Fruit fly (Drosophila melanogaster) whole organism, prepupa: ENCODE results near the gene CG13005.

Experiments used
- CG10631 ChIP-seq: fragments of 200-800 bp; sonication (Bioruptor generic); optimal IDR thresholded peaks from 2 replicates; lab custom pipeline; 2016; ENCODE audit warnings: missing biosample characterization, missing genetic modification characterization
- CG10669 ChIP-seq: fragments of 200-800 bp; sonication (Bioruptor generic); optimal IDR thresholded peaks from 3 replicates; lab custom pipeline; 2018; ENCODE audit warnings: missing biosample characterization, mild to moderate bottlenecking, missing genetic modification characterization, moderate library complexity
- CG11902 ChIP-seq: fragments of 200-800 bp; sonication (Bioruptor generic); optimal IDR thresholded peaks from 3 replicates; lab custom pipeline; 2016; ENCODE audit warnings: missing biosample characterization, missing genetic modification characterization
- CG16779 ChIP-seq: fragments of 200-800 bp; sonication (Bioruptor generic); optimal IDR thresholded peaks from 3 replicates; lab custom pipeline; 2017; ENCODE audit warnings: missing biosample characterization, mild to moderate bottlenecking, missing genetic modification characterization
- CG6163 ChIP-seq: fragments of 200-800 bp; sonication (Bioruptor generic); IDR thresholded peaks from 3 replicates; pipeline ENCODE4 v1.3.6; 2022; ENCODE audit warnings: missing biosample characterization, missing genetic modification characterization
- CG6792 ChIP-seq: fragments of 200-800 bp; sonication (Bioruptor generic); optimal IDR thresholded peaks from 3 replicates; lab custom pipeline; 2016; ENCODE audit warnings: missing biosample characterization, missing genetic modification characterization
- Ets96B ChIP-seq: fragments of 200-800 bp; optimal IDR thresholded peaks from 2 replicates; lab custom pipeline; 2019; ENCODE audit warnings: missing biosample characterization, mild to moderate bottlenecking, missing genetic modification characterization, moderate library complexity
- Lpt ChIP-seq: fragments of 200-800 bp; sonication (Bioruptor generic); optimal IDR thresholded peaks from 3 replicates; lab custom pipeline; 2016; ENCODE audit warnings: missing biosample characterization, missing genetic modification characterization
- OdsH ChIP-seq: fragments of 200-800 bp; sonication (Bioruptor generic); optimal IDR thresholded peaks from 3 replicates; lab custom pipeline; 2016; ENCODE audit warnings: missing biosample characterization, missing genetic modification characterization
- eg ChIP-seq: fragments of 200-800 bp; sonication (Bioruptor generic); IDR thresholded peaks from 3 replicates; pipeline ENCODE4 v1.3.6; 2022; ENCODE audit warnings: missing biosample characterization, missing genetic modification characterization
- fd59A ChIP-seq: fragments of 200-800 bp; sonication (Bioruptor generic); optimal IDR thresholded peaks from 2 replicates; lab custom pipeline; 2017; ENCODE audit warnings: missing biosample characterization, mild to moderate bottlenecking, missing genetic modification characterization, missing genetic modification reagents
- svp ChIP-seq: fragments of 200-800 bp; sonication (Bioruptor generic); peaks from one replicate; lab custom pipeline; 2016; ENCODE audit warnings: missing biosample characterization, missing genetic modification characterization
- vri ChIP-seq: fragments of 200-800 bp; sonication (Bioruptor generic); optimal IDR thresholded peaks from 3 replicates; lab custom pipeline; 2016; ENCODE audit warnings: missing biosample characterization, mild to moderate bottlenecking, missing genetic modification characterization

dm6 chrX:16813226-16813625, 9.8 kb downstream of the CG13005 start:
- TF ChIP-seq CG11902 (no peak), CG10669 (GFP tag; lab: Kevin White, UChicago) (no peak), CG10631 (GFP tag; lab: Kevin White, UChicago) (no peak), svp (GFP tag; lab: Kevin White, UChicago) (no peak), CG16779 (tag; lab: Kevin White, UChicago) (no peak), fd59A (no peak), CG6792 (no peak), eg (GFP tag; lab: Robert Waterston, UW) (no peak), Ets96B (tag; lab: Kevin White, UChicago) (no peak), vri (GFP tag; lab: Kevin White, UChicago) (no peak), OdsH (GFP tag; lab: Kevin White, UChicago) (no peak), CG6163 (GFP tag; lab: Robert Waterston, UW) (no peak), Lpt (GFP tag; lab: Kevin White, UChicago) (no peak)
